Worm (Caenorhabditis elegans) whole organism, L1 larva: ENCODE data around the gene T28C6.7.

Experiments
- F16B12.6 ChIP-seq: fragments of 150-350 bp; optimal IDR thresholded peaks from 2 replicates; lab custom pipeline; 2014; ENCODE audit warnings: missing biosample characterization, missing genetic modification characterization
- Y116A8C.19 ChIP-seq: sonication (generic microtip); optimal IDR thresholded peaks from 2 replicates; lab custom pipeline; 2016; ENCODE audit warnings: missing compliant biosample characterization, missing genetic modification characterization, borderline replicate concordance
- aha-1 ChIP-seq: fragments of 150-350 bp; optimal IDR thresholded peaks from 2 replicates; lab custom pipeline; 2014; ENCODE audit warnings: missing biosample characterization, missing genetic modification characterization
- alr-1 ChIP-seq: fragments of 200-800 bp; sonication (Bioruptor generic); optimal IDR thresholded peaks from 2 replicates; lab custom pipeline; 2018; ENCODE audit warnings: borderline replicate concordance, mild to moderate bottlenecking, missing genetic modification characterization, missing compliant biosample characterization
- blmp-1 ChIP-seq: fragments of 150-350 bp; optimal IDR thresholded peaks from 2 replicates; lab custom pipeline; 2014; ENCODE audit warnings: missing biosample characterization, missing genetic modification characterization
- ceh-8 ChIP-seq: fragments of 200-800 bp; sonication (Bioruptor generic); optimal IDR thresholded peaks from 2 replicates; lab custom pipeline; 2018; ENCODE audit warnings: mild to moderate bottlenecking, missing genetic modification characterization, moderate library complexity, missing compliant biosample characterization
- ceh-82 ChIP-seq, 3 experiments: fragments of 150-350 bp in 1 of 3; sonication (generic microtip) in 2 of 3; optimal IDR thresholded peaks; 2 replicates each; lab custom pipeline; 2014 to 2017; ENCODE audit warnings: missing biosample characterization in 3 of 3, missing genetic modification characterization in 3 of 3
- ceh-88 ChIP-seq: fragments of 200-800 bp; sonication (Bioruptor generic); IDR thresholded peaks from 2 replicates; pipeline ENCODE4 v1.3.6; 2022; ENCODE audit warnings: missing genetic modification characterization, missing compliant biosample characterization
- dpl-1 ChIP-seq, 3 experiments: fragments of 150-350 bp in 2 of 3; sonication (generic microtip) in 1 of 3; optimal IDR thresholded peaks; 2 replicates each; lab custom pipeline; 2014 to 2017; ENCODE audit warnings: missing biosample characterization in 3 of 3, missing genetic modification characterization in 3 of 3, missing genetic modification reagents in 3 of 3
- dsc-1 ChIP-seq: sonication (generic microtip); optimal IDR thresholded peaks from 2 replicates; lab custom pipeline; 2016; ENCODE audit warnings: mild to moderate bottlenecking, missing genetic modification characterization, missing compliant biosample characterization
- efl-1 ChIP-seq, 4 experiments: fragments of 150-350 bp; optimal IDR thresholded peaks in 3 of 4; peaks in 1 of 4; 1 replicate in 1 of 4; 2 replicates in 3 of 4; lab custom pipeline; 2014; ENCODE audit warnings: missing biosample characterization in 2 of 4, missing genetic modification characterization in 2 of 4, missing genetic modification reagents in 2 of 4
- efl-3 ChIP-seq: fragments of 200-800 bp; sonication (Bioruptor generic); optimal IDR thresholded peaks from 2 replicates; lab custom pipeline; 2018; ENCODE audit warnings: mild to moderate bottlenecking, missing genetic modification characterization, missing compliant biosample characterization
- elt-3 ChIP-seq, 6 experiments: fragments of 150-350 bp in 1 of 6; sonication (generic microtip); optimal IDR thresholded peaks; 2 replicates each; lab custom pipeline; 2017 to 2018; ENCODE audit warnings: missing biosample characterization in 6 of 6, missing genetic modification characterization in 6 of 6, inconsistent platforms in 1 of 6
- fkh-10 ChIP-seq: sonication (generic microtip); optimal IDR thresholded peaks from 2 replicates; lab custom pipeline; 2017; ENCODE audit warnings: missing biosample characterization, missing genetic modification reagents, missing genetic modification characterization
- fkh-4 ChIP-seq: sonication (generic microtip); optimal IDR thresholded peaks from 2 replicates; lab custom pipeline; 2016; ENCODE audit warnings: missing compliant biosample characterization, missing genetic modification characterization, borderline replicate concordance
- fkh-8 ChIP-seq: sonication (generic microtip); optimal IDR thresholded peaks from 2 replicates; lab custom pipeline; 2016; ENCODE audit warnings: mild to moderate bottlenecking, missing genetic modification characterization, missing compliant biosample characterization
- grh-1 ChIP-seq: fragments of 200-800 bp; sonication (Bioruptor generic); IDR thresholded peaks from 2 replicates; pipeline ENCODE4 v1.3.6; 2022; ENCODE audit warnings: missing genetic modification reagents, missing genetic modification characterization, missing compliant biosample characterization
- hpl-2 ChIP-seq: fragments of 150-350 bp; optimal IDR thresholded peaks from 2 replicates; lab custom pipeline; 2014; ENCODE audit warnings: missing biosample characterization, missing genetic modification reagents, missing genetic modification characterization
- irx-1 ChIP-seq: sonication (generic microtip); optimal IDR thresholded peaks from 2 replicates; lab custom pipeline; 2016; ENCODE audit warnings: missing genetic modification characterization, missing compliant biosample characterization
- jun-1 ChIP-seq: fragments of 150-350 bp; optimal IDR thresholded peaks from 2 replicates; lab custom pipeline; 2014; ENCODE audit warnings: missing biosample characterization, missing genetic modification reagents, missing genetic modification characterization
- lin-13 ChIP-seq: fragments of 150-350 bp; optimal IDR thresholded peaks from 2 replicates; lab custom pipeline; 2014; ENCODE audit warnings: missing biosample characterization, missing genetic modification reagents, missing genetic modification characterization
- lin-14 ChIP-seq: fragments of 200-800 bp; sonication (Bioruptor generic); optimal IDR thresholded peaks from 2 replicates; lab custom pipeline; 2018; ENCODE audit warnings: mild to moderate bottlenecking, missing genetic modification characterization, moderate library complexity, missing compliant biosample characterization
- lin-35 ChIP-seq, 2 experiments: fragments of 150-350 bp; optimal IDR thresholded peaks; 2 replicates each; lab custom pipeline; 2014; ENCODE audit warnings: missing biosample characterization in 2 of 2, missing genetic modification characterization in 2 of 2, missing genetic modification reagents in 2 of 2
- lsy-2 ChIP-seq, 2 experiments: fragments of 150-350 bp; optimal IDR thresholded peaks; 2 replicates each; lab custom pipeline; 2014; ENCODE audit warnings: missing biosample characterization in 2 of 2, missing genetic modification characterization in 2 of 2
- mab-9 ChIP-seq: fragments of 200-800 bp; sonication (Bioruptor generic); IDR thresholded peaks from 2 replicates; pipeline ENCODE4 v1.3.6; 2022; ENCODE audit warnings: missing genetic modification reagents, missing genetic modification characterization, missing compliant biosample characterization
- mdl-1 ChIP-seq, 2 experiments: fragments of 150-350 bp; optimal IDR thresholded peaks; 2 replicates each; lab custom pipeline; 2014 to 2017; ENCODE audit warnings: missing biosample characterization in 2 of 2, missing genetic modification characterization in 2 of 2, inconsistent platforms in 1 of 2
- nhr-19 ChIP-seq: fragments of 200-800 bp; sonication (Bioruptor generic); conservative IDR thresholded peaks from 2 replicates; pipeline ENCODE4 v1.3.6; 2022; ENCODE audit warnings: missing genetic modification characterization, missing compliant biosample characterization
- nhr-20 ChIP-seq: sonication (generic microtip); optimal IDR thresholded peaks from 2 replicates; lab custom pipeline; 2016; ENCODE audit warnings: mild to moderate bottlenecking, missing genetic modification characterization, missing compliant biosample characterization
- nhr-71 ChIP-seq: sonication (generic microtip); optimal IDR thresholded peaks from 2 replicates; lab custom pipeline; 2016; ENCODE audit warnings: mild to moderate bottlenecking, missing genetic modification characterization, moderate library complexity, missing compliant biosample characterization
- nhr-76 ChIP-seq: sonication (generic microtip); optimal IDR thresholded peaks from 2 replicates; lab custom pipeline; 2017; ENCODE audit warnings: missing biosample characterization, missing genetic modification characterization
- nhr-77 ChIP-seq: fragments of 150-350 bp; optimal IDR thresholded peaks from 2 replicates; lab custom pipeline; 2014; ENCODE audit warnings: missing biosample characterization, missing genetic modification characterization
- nhr-84 ChIP-seq: sonication (generic microtip); optimal IDR thresholded peaks from 2 replicates; lab custom pipeline; 2017; ENCODE audit warnings: missing biosample characterization, missing genetic modification characterization
- nhr-85 ChIP-seq: sonication (generic microtip); peaks from one replicate; lab custom pipeline; 2016; ENCODE audit warnings: missing genetic modification characterization, inconsistent platforms, missing compliant biosample characterization
- nhr-90 ChIP-seq: sonication (generic microtip); optimal IDR thresholded peaks from 2 replicates; lab custom pipeline; 2016; ENCODE audit warnings: mild to moderate bottlenecking, missing genetic modification characterization, missing compliant biosample characterization; ENCODE audit not compliant: poor library complexity
- pax-3 ChIP-seq: fragments of 200-800 bp; sonication (Bioruptor generic); optimal IDR thresholded peaks from 2 replicates; lab custom pipeline; 2018; ENCODE audit warnings: mild to moderate bottlenecking, missing genetic modification characterization, moderate library complexity, missing compliant biosample characterization
- skn-1 ChIP-seq: fragments of 150-350 bp; optimal IDR thresholded peaks from 2 replicates; lab custom pipeline; 2014; ENCODE audit warnings: missing biosample characterization, missing genetic modification characterization
- snpc-4 ChIP-seq: fragments of 150-350 bp; optimal IDR thresholded peaks from 2 replicates; lab custom pipeline; 2014; ENCODE audit warnings: missing biosample characterization, missing genetic modification characterization
- snu-23 ChIP-seq: sonication (generic microtip); optimal IDR thresholded peaks from 2 replicates; lab custom pipeline; 2016; ENCODE audit warnings: missing genetic modification characterization, missing compliant biosample characterization
- unc-130 ChIP-seq: fragments of 150-350 bp; optimal IDR thresholded peaks from 2 replicates; lab custom pipeline; 2017; ENCODE audit warnings: missing biosample characterization, missing genetic modification characterization, inconsistent platforms
- unc-86 ChIP-seq: sonication (generic microtip); optimal IDR thresholded peaks from 2 replicates; lab custom pipeline; 2016; ENCODE audit warnings: missing genetic modification characterization, missing compliant biosample characterization
- unc-98 ChIP-seq: fragments of 200-800 bp; sonication (Bioruptor generic); IDR thresholded peaks from 2 replicates; pipeline ENCODE4 v1.3.6; 2022; ENCODE audit warnings: missing genetic modification characterization, missing compliant biosample characterization
- vab-15 ChIP-seq: sonication (generic microtip); optimal IDR thresholded peaks from 2 replicates; lab custom pipeline; 2017; ENCODE audit warnings: missing genotype, mild to moderate bottlenecking, missing genetic modification characterization, missing compliant biosample characterization
- zag-1 ChIP-seq: fragments of 150-350 bp; optimal IDR thresholded peaks from 2 replicates; lab custom pipeline; 2014; ENCODE audit warnings: missing biosample characterization, missing genetic modification characterization
- zip-4 ChIP-seq: fragments of 200-800 bp; sonication (Bioruptor generic); optimal IDR thresholded peaks from 2 replicates; lab custom pipeline; 2018; ENCODE audit warnings: mild to moderate bottlenecking, missing genetic modification characterization, moderate library complexity, missing compliant biosample characterization
- ztf-11 ChIP-seq, 2 experiments: sonication (generic microtip); optimal IDR thresholded peaks; 2 replicates each; lab custom pipeline; 2016 to 2017; ENCODE audit warnings: missing genetic modification characterization in 2 of 2, missing biosample characterization in 1 of 2, missing compliant biosample characterization in 1 of 2

The T28C6.7 gene

ce11 chrIV:8864672-8865071 lies 37.1 kb downstream of the T28C6.7 start:
- TF ChIP-seq snu-23 (GFP tag; lab: Kevin White, UChicago) = peak; percentile 28
- peak in 3 of 6 experiments; percentile 22 to 76 (median 71) for TF ChIP-seq elt-3 (tag; optimal IDR thresholded peaks at IDR 0.05; lab: Kevin White, UChicago)
- peak; percentile 62 for TF ChIP-seq nhr-71 (tag; lab: Kevin White, UChicago)
- no peak for TF ChIP-seq ceh-88 (GFP tag; lab: Robert Waterston, UW)
- 0 out of 2 replicates have a peak, but pooled peaks have one; percentile 14 for TF ChIP-seq nhr-19 (GFP tag; lab: Robert Waterston, UW)
- TF ChIP-seq nhr-90 (tag; lab: Kevin White, UChicago) = peak; percentile 61
- peak; percentile 46 for TF ChIP-seq lin-14 (GFP tag; lab: Kevin White, UChicago)
- TF ChIP-seq lin-13 (GFP tag; lab: Kevin White, UChicago) = no peak
- no peak for TF ChIP-seq F16B12.6 (tag; lab: Kevin White, UChicago)
- peak; percentile 12 for TF ChIP-seq nhr-20 (tag; lab: Kevin White, UChicago)
- TF ChIP-seq efl-1 (optimal IDR thresholded peaks at IDR 0.05; lab: Kevin White, UChicago) = no peak
- peak in 1 of 2 experiments; percentile 71 for TF ChIP-seq efl-1 (GFP tag; optimal IDR thresholded peaks at IDR 0.05 in 1 of 2; lab: Kevin White, UChicago)
- TF ChIP-seq lin-35 (GFP tag; optimal IDR thresholded peaks at IDR 0.05; lab: Kevin White, UChicago) = peak in 1 of 2 experiments; percentile 33
- TF ChIP-seq jun-1 = no peak
- no peak for TF ChIP-seq lsy-2 (tag; optimal IDR thresholded peaks at IDR 0.05; lab: Kevin White, UChicago)
- TF ChIP-seq snpc-4 (tag; lab: Kevin White, UChicago) = no peak
- TF ChIP-seq irx-1 (tag; lab: Kevin White, UChicago) = no peak
- no peak for TF ChIP-seq pax-3 (tag; lab: Kevin White, UChicago)
- no peak for TF ChIP-seq hpl-2 (GFP tag; lab: Kevin White, UChicago)
- peak; percentile 38 for TF ChIP-seq blmp-1
- TF ChIP-seq nhr-85 = peak; percentile 85

DNA sequence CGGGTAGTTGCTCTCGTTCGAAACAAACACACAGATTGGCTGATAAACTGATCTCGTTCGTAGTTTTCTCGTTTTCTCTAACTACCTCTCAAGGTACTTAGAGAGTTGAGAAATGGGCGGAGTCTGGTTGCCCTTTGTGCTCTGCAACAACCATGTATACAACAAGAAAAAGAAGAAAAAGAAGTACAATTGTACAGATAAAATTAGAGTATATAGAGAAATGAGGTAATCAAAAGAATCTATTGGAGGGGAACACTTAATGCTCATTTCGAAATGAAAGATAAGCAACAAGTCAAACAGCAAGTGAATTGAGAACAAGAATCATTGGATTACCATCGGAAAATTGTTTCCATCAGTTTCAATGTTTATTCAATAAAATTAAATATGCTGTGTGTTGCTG lies 37.7 kb downstream of the T28C6.7 start, which contains the start of gene C09G9.1:
C09G9.1 (minus strand) TSS at position 143 of the 400 bp plus-strand sequence.
- TF ChIP-seq nhr-19 (GFP tag; lab: Robert Waterston, UW) (no peak), nhr-77 (tag; lab: Kevin White, UChicago) (peak; percentile 11)

ce11 chrIV:8866092-8866491 lies 38.5 kb downstream of the T28C6.7 start:
- TF ChIP-seq lin-14 (GFP tag; lab: Kevin White, UChicago) = peak; percentile 97
- no peak for TF ChIP-seq mab-9 (GFP tag; lab: Robert Waterston, UW)
- peak; percentile 51 to 64 (median 56) for TF ChIP-seq dpl-1 (GFP tag; optimal IDR thresholded peaks at IDR 0.05; lab: Kevin White, UChicago)
- no peak for TF ChIP-seq fkh-10
- peak; percentile 74 for TF ChIP-seq nhr-71 (tag; lab: Kevin White, UChicago)
- TF ChIP-seq aha-1 = no peak
- TF ChIP-seq nhr-76 (tag; lab: Kevin White, UChicago) = no peak
- TF ChIP-seq fkh-4 (tag; lab: Kevin White, UChicago) = no peak
- TF ChIP-seq ceh-8 = no peak
- no peak for TF ChIP-seq unc-130 (tag; lab: Kevin White, UChicago)
- no peak for TF ChIP-seq alr-1 (tag; lab: Kevin White, UChicago)
- peak; percentile 60 for TF ChIP-seq skn-1 (tag; lab: Kevin White, UChicago)
- no peak for TF ChIP-seq lin-13 (GFP tag; lab: Kevin White, UChicago)
- no peak for TF ChIP-seq unc-86 (tag; lab: Kevin White, UChicago)
- peak; percentile 98 for TF ChIP-seq blmp-1
- TF ChIP-seq mdl-1 (tag; optimal IDR thresholded peaks at IDR 0.05; lab: Kevin White, UChicago) = peak in 1 of 2 experiments; percentile 46
- no peak for TF ChIP-seq nhr-84 (tag; lab: Kevin White, UChicago)
- TF ChIP-seq vab-15 (tag; lab: Kevin White, UChicago) = no peak
- TF ChIP-seq ceh-82 (tag; optimal IDR thresholded peaks at IDR 0.05; lab: Kevin White, UChicago) = peak in 1 of 3 experiments; percentile 18
- TF ChIP-seq efl-3 = no peak
- TF ChIP-seq snpc-4 (tag; lab: Kevin White, UChicago) = no peak
- no peak for TF ChIP-seq fkh-8
- TF ChIP-seq zip-4 (GFP tag; lab: Kevin White, UChicago) = no peak
- TF ChIP-seq zag-1 (tag; lab: Kevin White, UChicago) = no peak
- TF ChIP-seq irx-1 (tag; lab: Kevin White, UChicago) = no peak
- TF ChIP-seq Y116A8C.19 (tag; lab: Kevin White, UChicago) = no peak
- no peak for TF ChIP-seq jun-1
- no peak for TF ChIP-seq dsc-1
- TF ChIP-seq ztf-11 (tag; optimal IDR thresholded peaks at IDR 0.05; lab: Kevin White, UChicago) = peak in 1 of 2 experiments; percentile 34
- peak; percentile 59 to 68 for TF ChIP-seq efl-1 (optimal IDR thresholded peaks at IDR 0.05; lab: Kevin White, UChicago)
- TF ChIP-seq efl-1 (GFP tag; optimal IDR thresholded peaks at IDR 0.05 in 1 of 2; lab: Kevin White, UChicago) = peak; percentile 47 to 97
- no peak for TF ChIP-seq pax-3 (tag; lab: Kevin White, UChicago)
- no peak for TF ChIP-seq grh-1
- TF ChIP-seq F16B12.6 (tag; lab: Kevin White, UChicago) = no peak
- no peak for TF ChIP-seq unc-98 (GFP tag; lab: Robert Waterston, UW)
